Worm (Caenorhabditis elegans) whole organism, L2 larva: Measurements from ENCODE around the gene osm-8.

Experiments used
- C34F6.9 ChIP-seq: fragments of 150-350 bp; optimal IDR thresholded peaks from 2 replicates; lab custom pipeline; 2014; ENCODE audit warnings: missing biosample characterization, missing genetic modification characterization
- F13H6.1 ChIP-seq: sonication (generic microtip); optimal IDR thresholded peaks from 2 replicates; lab custom pipeline; 2016; ENCODE audit warnings: missing genetic modification characterization, missing compliant biosample characterization
- Y55F3AM.14 ChIP-seq: fragments of 200-800 bp; sonication (Bioruptor generic); optimal IDR thresholded peaks from 2 replicates; lab custom pipeline; 2018; ENCODE audit warnings: mild to moderate bottlenecking, missing genetic modification characterization, missing compliant biosample characterization
- ZK546.5 ChIP-seq: sonication (generic microtip); optimal IDR thresholded peaks from 2 replicates; lab custom pipeline; 2017; ENCODE audit warnings: missing biosample characterization, missing genetic modification characterization
- alr-1 ChIP-seq: fragments of 150-350 bp; optimal IDR thresholded peaks from 2 replicates; lab custom pipeline; 2014; ENCODE audit warnings: missing biosample characterization, missing genetic modification characterization
- aly-2 ChIP-seq: fragments of 150-350 bp; optimal IDR thresholded peaks from 2 replicates; lab custom pipeline; 2014; ENCODE audit warnings: missing biosample characterization, missing genetic modification characterization
- ama-1 ChIP-seq: fragments of 150-350 bp; optimal IDR thresholded peaks from 2 replicates; lab custom pipeline; 2018; ENCODE audit warnings: inconsistent platforms
- blmp-1 ChIP-seq: sonication (generic microtip); optimal IDR thresholded peaks from 2 replicates; lab custom pipeline; 2017; ENCODE audit warnings: missing genetic modification characterization, mild to moderate bottlenecking, missing compliant biosample characterization, antibody characterized with exemption, moderate library complexity; ENCODE audit not compliant: insufficient read depth
- ceh-16 ChIP-seq: fragments of 150-350 bp; optimal IDR thresholded peaks from 2 replicates; lab custom pipeline; 2014; ENCODE audit warnings: missing biosample characterization, missing genetic modification characterization
- ceh-82 ChIP-seq: fragments of 150-350 bp; optimal IDR thresholded peaks from 2 replicates; lab custom pipeline; 2014; ENCODE audit warnings: missing biosample characterization, missing genetic modification characterization
- crh-2 ChIP-seq: sonication (generic microtip); optimal IDR thresholded peaks from 2 replicates; lab custom pipeline; 2017; ENCODE audit warnings: missing biosample characterization, missing genetic modification characterization
- dmd-4 ChIP-seq: sonication (generic microtip); optimal IDR thresholded peaks from 2 replicates; lab custom pipeline; 2017; ENCODE audit warnings: missing biosample characterization, missing genetic modification characterization
- egl-27 ChIP-seq: sonication (generic microtip); optimal IDR thresholded peaks from 3 replicates; lab custom pipeline; 2017; ENCODE audit warnings: missing biosample characterization, missing genetic modification reagents, missing genetic modification characterization
- elt-1 ChIP-seq: fragments of 150-350 bp; optimal IDR thresholded peaks from 2 replicates; lab custom pipeline; 2014; ENCODE audit warnings: missing biosample characterization, missing genetic modification characterization
- elt-3 ChIP-seq: sonication (generic microtip); optimal IDR thresholded peaks from 2 replicates; lab custom pipeline; 2017; ENCODE audit warnings: missing biosample characterization, missing genetic modification characterization
- fos-1 ChIP-seq: fragments of 150-350 bp; optimal IDR thresholded peaks from 2 replicates; lab custom pipeline; 2014; ENCODE audit warnings: missing biosample characterization, missing genetic modification characterization
- gmeb-1 ChIP-seq: fragments of 150-350 bp; optimal IDR thresholded peaks from 2 replicates; lab custom pipeline; 2014; ENCODE audit warnings: missing biosample characterization, missing genetic modification characterization
- lin-11 ChIP-seq: fragments of 150-350 bp; sonication (generic microtip); optimal IDR thresholded peaks from 2 replicates; lab custom pipeline; 2014; ENCODE audit warnings: missing biosample characterization, missing genetic modification characterization, inconsistent platforms, mixed read lengths
- lin-39 ChIP-seq: fragments of 150-350 bp; optimal IDR thresholded peaks from 2 replicates; lab custom pipeline; 2014; ENCODE audit warnings: missing biosample characterization, missing genetic modification reagents, missing genetic modification characterization
- lsy-2 ChIP-seq, 2 experiments: fragments of 150-350 bp in 1 of 2; sonication (generic microtip) in 1 of 2; optimal IDR thresholded peaks; 2 replicates each; lab custom pipeline; 2014 to 2017; ENCODE audit warnings: missing biosample characterization in 2 of 2, missing genetic modification characterization in 2 of 2
- mbf-1 ChIP-seq: sonication (generic microtip); optimal IDR thresholded peaks from 2 replicates; lab custom pipeline; 2017; ENCODE audit warnings: missing biosample characterization, missing genetic modification characterization
- mdl-1 ChIP-seq, 2 experiments: fragments of 150-350 bp in 1 of 2; sonication (generic microtip) in 1 of 2; optimal IDR thresholded peaks; 2 replicates each; lab custom pipeline; 2017; ENCODE audit warnings: missing biosample characterization in 2 of 2, missing genetic modification characterization in 2 of 2
- nhr-10 ChIP-seq: sonication (generic microtip); optimal IDR thresholded peaks from 2 replicates; lab custom pipeline; 2017; ENCODE audit warnings: missing biosample characterization, missing genetic modification characterization
- nhr-129 ChIP-seq: fragments of 150-350 bp; optimal IDR thresholded peaks from 2 replicates; lab custom pipeline; 2014; ENCODE audit warnings: missing biosample characterization, missing genetic modification characterization
- nhr-21 ChIP-seq: fragments of 150-350 bp; optimal IDR thresholded peaks from 2 replicates; lab custom pipeline; 2014; ENCODE audit warnings: missing biosample characterization, missing genetic modification characterization
- nhr-237 ChIP-seq: fragments of 150-350 bp; optimal IDR thresholded peaks from 2 replicates; lab custom pipeline; 2014; ENCODE audit warnings: missing biosample characterization, missing genetic modification characterization
- nhr-25 ChIP-seq: fragments of 150-350 bp; sonication (generic microtip); optimal IDR thresholded peaks from 3 replicates; lab custom pipeline; 2014; ENCODE audit warnings: missing biosample characterization, missing genetic modification characterization
- nhr-77 ChIP-seq: fragments of 150-350 bp; optimal IDR thresholded peaks from 2 replicates; lab custom pipeline; 2014; ENCODE audit warnings: missing biosample characterization, missing genetic modification characterization
- peb-1 ChIP-seq: fragments of 150-350 bp; optimal IDR thresholded peaks from 2 replicates; lab custom pipeline; 2014; ENCODE audit warnings: missing biosample characterization, missing genetic modification characterization
- sem-4 ChIP-seq: fragments of 150-350 bp; optimal IDR thresholded peaks from 2 replicates; lab custom pipeline; 2014; ENCODE audit warnings: missing biosample characterization, missing genetic modification reagents, missing genetic modification characterization
- sma-9 ChIP-seq, 2 experiments: fragments of 150-350 bp in 1 of 2; sonication (generic microtip) in 1 of 2; optimal IDR thresholded peaks; 2 replicates each; lab custom pipeline; 2014 to 2016; ENCODE audit warnings: missing genetic modification characterization in 2 of 2, mild to moderate bottlenecking in 1 of 2, missing biosample characterization in 1 of 2, missing compliant biosample characterization in 1 of 2, missing genetic modification reagents in 1 of 2, moderate library complexity in 1 of 2
- snpc-4 ChIP-seq: fragments of 150-350 bp; optimal IDR thresholded peaks from 2 replicates; lab custom pipeline; 2014; ENCODE audit warnings: missing biosample characterization, missing genetic modification characterization
- unc-62 ChIP-seq: fragments of 150-350 bp; optimal IDR thresholded peaks from 2 replicates; lab custom pipeline; 2014; ENCODE audit warnings: missing biosample characterization, missing genetic modification reagents, missing genetic modification characterization
- zag-1 ChIP-seq: fragments of 150-350 bp; optimal IDR thresholded peaks from 2 replicates; lab custom pipeline; 2014; ENCODE audit warnings: missing biosample characterization, missing genetic modification characterization
- ztf-1 ChIP-seq: fragments of 200-800 bp; sonication (Bioruptor generic); conservative IDR thresholded peaks from 2 replicates; pipeline ENCODE4 v1.3.6; 2022; ENCODE audit warnings: missing genetic modification characterization, missing compliant biosample characterization
- ztf-11 ChIP-seq: sonication (generic microtip); optimal IDR thresholded peaks from 2 replicates; lab custom pipeline; 2017; ENCODE audit warnings: missing biosample characterization, missing genetic modification characterization
- ztf-4 ChIP-seq: fragments of 150-350 bp; optimal IDR thresholded peaks from 2 replicates; lab custom pipeline; 2014; ENCODE audit warnings: missing biosample characterization, missing genetic modification characterization

Gene osm-8

DNA sequence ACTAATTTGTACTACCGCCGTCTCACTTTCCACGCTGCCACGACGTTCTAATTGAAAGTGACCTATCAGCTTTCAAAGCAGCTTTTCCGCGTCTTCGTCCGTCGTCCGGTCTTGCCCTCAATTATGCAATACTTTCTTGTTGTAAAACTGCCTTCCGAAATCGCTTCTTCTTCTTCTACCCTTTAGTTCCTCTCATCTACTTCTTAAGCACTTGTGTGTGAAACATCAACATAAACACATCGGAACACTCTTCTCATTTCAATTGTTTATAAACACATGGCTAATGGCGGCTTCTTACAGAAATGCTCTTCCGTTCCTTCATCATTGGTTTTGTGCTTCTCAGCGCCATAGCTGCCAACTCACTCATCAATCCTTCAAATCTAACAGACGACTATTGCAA is 34.9 kb downstream of the osm-8 start, which contains the start of gene F35D2.3:
Gene F35D2.3, plus strand, starts transcription at position 301 of the 400 bp plus-strand sequence.
- TF ChIP-seq Y55F3AM.14 (GFP tag; lab: Kevin White, UChicago) (no peak), sma-9 (GFP tag; optimal IDR thresholded peaks at IDR 0.05; lab: Kevin White, UChicago) (no peak), sma-9 (tag; optimal IDR thresholded peaks at IDR 0.05; lab: Kevin White, UChicago) (no peak), egl-27 (tag; lab: Kevin White, UChicago) (no peak), alr-1 (no peak), nhr-10 (tag; lab: Kevin White, UChicago) (no peak), C34F6.9 (tag; lab: Kevin White, UChicago) (no peak), nhr-77 (tag; lab: Kevin White, UChicago) (no peak), lin-11 (no peak), mdl-1 (tag; optimal IDR thresholded peaks at IDR 0.05; lab: Kevin White, UChicago) (no peak), ztf-1 (GFP tag; lab: Robert Waterston, UW) (no peak), aly-2 (tag; lab: Kevin White, UChicago) (no peak), ztf-11 (no peak)
- TF ChIP-seq, all 48 proteins: peak for 0

- no peak for TF ChIP-seq mbf-1
- TF ChIP-seq C34F6.9 (tag; lab: Kevin White, UChicago), result no peak
- TF ChIP-seq nhr-21 (tag; lab: Kevin White, UChicago), result no peak
- TF ChIP-seq lin-39 (tag; lab: Kevin White, UChicago), result no peak
- TF ChIP-seq sem-4 (tag; lab: Kevin White, UChicago), result no peak
- TF ChIP-seq gmeb-1 (tag; lab: Kevin White, UChicago), result no peak
- TF ChIP-seq nhr-10 (tag; lab: Kevin White, UChicago), result no peak
- no peak for TF ChIP-seq unc-62
- TF ChIP-seq sma-9 (GFP tag; optimal IDR thresholded peaks at IDR 0.05; lab: Kevin White, UChicago), result no peak
- TF ChIP-seq sma-9 (tag; optimal IDR thresholded peaks at IDR 0.05; lab: Kevin White, UChicago), result no peak
- no peak for TF ChIP-seq alr-1
- TF ChIP-seq aly-2 (tag; lab: Kevin White, UChicago), result no peak
- TF ChIP-seq ztf-4 (tag; lab: Kevin White, UChicago), result no peak
- TF ChIP-seq ama-1 (lab: Kevin White, UChicago), result no peak
- no peak for TF ChIP-seq nhr-129
- no peak for TF ChIP-seq egl-27 (tag; lab: Kevin White, UChicago)
- no peak for TF ChIP-seq ztf-11
Observed at ce11 chrII:7562616-7563015, 42.6 kb downstream of the osm-8 start.

DNA sequence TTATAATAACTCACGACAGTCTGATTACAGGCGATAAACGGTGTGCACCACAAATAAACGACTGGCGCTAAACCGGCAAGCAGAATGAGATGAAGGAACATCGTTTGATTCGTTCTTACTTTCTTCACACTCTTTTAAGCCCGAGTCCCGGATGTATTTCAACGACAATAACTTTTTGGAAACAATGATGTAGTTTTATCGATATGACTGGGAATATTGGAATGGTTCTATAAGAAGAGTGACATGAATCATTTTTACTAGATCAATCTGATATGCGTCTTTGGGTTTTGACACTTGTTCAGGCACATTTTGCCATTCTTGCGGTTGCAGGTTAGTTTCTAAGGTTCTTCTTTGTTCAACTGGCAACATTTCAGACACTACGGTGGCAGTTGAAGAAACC is 43.7 kb downstream of the osm-8 start, which contains the start of the genes ZK1290.11 and ZK1290.1:
Gene ZK1290.11, minus strand, starts transcription at position 101 of the 400 bp plus-strand sequence.
Gene ZK1290.1, plus strand, starts transcription at position 271 of the 400 bp plus-strand sequence.
- TF ChIP-seq ztf-11 (no peak), blmp-1 (tag; lab: Kevin White, UChicago) (no peak), elt-3 (no peak), C34F6.9 (tag; lab: Kevin White, UChicago) (no peak), sem-4 (tag; lab: Kevin White, UChicago) (no peak), mbf-1 (no peak), elt-1 (tag; lab: Kevin White, UChicago) (no peak), F13H6.1 (tag; lab: Kevin White, UChicago) (no peak), gmeb-1 (tag; lab: Kevin White, UChicago) (no peak), nhr-10 (tag; lab: Kevin White, UChicago) (no peak)

DNA sequence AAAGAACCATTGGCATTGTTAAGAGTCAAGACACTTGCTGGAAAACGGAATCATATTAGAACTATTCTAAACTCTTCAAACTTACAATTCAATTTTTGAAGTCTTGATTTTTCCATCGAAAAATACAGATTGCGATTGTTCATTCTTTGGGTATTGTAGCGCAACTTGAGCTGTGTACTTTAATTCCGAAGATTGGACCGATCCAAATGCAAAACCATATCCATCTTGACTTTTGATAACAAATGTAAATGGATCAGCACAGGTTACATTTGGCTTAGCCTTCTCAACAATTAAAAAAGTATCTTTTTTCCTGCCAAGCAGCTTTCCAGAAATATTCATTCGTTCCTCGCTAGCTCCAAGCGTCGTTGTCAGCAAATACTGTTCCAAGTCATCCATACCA is 44.4 kb downstream of the osm-8 start:
- TF ChIP-seq nhr-10 (tag; lab: Kevin White, UChicago) (no peak), dmd-4 (no peak), zag-1 (tag; lab: Kevin White, UChicago) (no peak), nhr-25 (no peak), peb-1 (tag; lab: Kevin White, UChicago) (no peak), blmp-1 (tag; lab: Kevin White, UChicago) (no peak), lin-39 (tag; lab: Kevin White, UChicago) (no peak), sma-9 (GFP tag; optimal IDR thresholded peaks at IDR 0.05; lab: Kevin White, UChicago) (no peak), sma-9 (tag; optimal IDR thresholded peaks at IDR 0.05; lab: Kevin White, UChicago) (no peak), nhr-21 (tag; lab: Kevin White, UChicago) (no peak), lin-11 (no peak), ZK546.5 (tag; lab: Kevin White, UChicago) (no peak), Y55F3AM.14 (GFP tag; lab: Kevin White, UChicago) (no peak), nhr-237 (tag; lab: Kevin White, UChicago) (no peak), ceh-82 (tag; lab: Kevin White, UChicago) (no peak)

DNA sequence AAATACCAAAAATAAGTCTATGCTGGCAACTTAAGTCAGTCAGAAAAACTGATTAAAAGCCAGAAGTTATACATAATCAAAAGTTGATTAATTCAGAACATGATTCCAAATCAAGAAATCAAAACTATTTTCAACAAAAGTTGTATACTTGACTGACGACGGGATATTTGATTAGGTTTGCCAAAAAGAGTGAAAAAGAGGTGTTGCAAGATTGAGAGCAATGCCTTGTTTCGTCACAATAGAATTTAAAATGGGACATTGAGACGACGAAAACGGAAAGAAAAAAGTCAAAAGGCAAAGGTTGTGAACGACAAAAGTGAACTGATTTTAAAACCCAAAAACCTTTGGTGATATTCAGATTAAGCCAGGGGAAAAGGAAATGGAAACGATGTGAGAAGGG is 46.3 kb downstream of the osm-8 start:
- TF ChIP-seq nhr-21 (tag; lab: Kevin White, UChicago) (no peak), fos-1 (no peak), egl-27 (tag; lab: Kevin White, UChicago) (no peak), ztf-11 (no peak), nhr-237 (tag; lab: Kevin White, UChicago) (no peak), snpc-4 (tag; lab: Kevin White, UChicago) (no peak), aly-2 (tag; lab: Kevin White, UChicago) (no peak), lsy-2 (tag; optimal IDR thresholded peaks at IDR 0.05; lab: Kevin White, UChicago) (no peak), nhr-129 (no peak), blmp-1 (tag; lab: Kevin White, UChicago) (no peak), ceh-16 (tag; lab: Kevin White, UChicago) (no peak), ZK546.5 (tag; lab: Kevin White, UChicago) (no peak), crh-2 (tag; lab: Kevin White, UChicago) (no peak), ztf-4 (tag; lab: Kevin White, UChicago) (no peak), lin-39 (tag; lab: Kevin White, UChicago) (no peak), nhr-25 (no peak), lin-11 (no peak), unc-62 (no peak), ceh-82 (tag; lab: Kevin White, UChicago) (no peak)
